Worm (Caenorhabditis elegans) whole organism, L4 larva: ENCODE data around the gene F53F1.6.

Experiments used
- ZK546.5 ChIP-seq, 2 experiments: sonication (generic microtip); optimal IDR thresholded peaks; 2 replicates each; lab custom pipeline; 2017; ENCODE audit warnings: missing biosample characterization in 2 of 2, missing genetic modification characterization in 2 of 2
- ceh-82 ChIP-seq: sonication (generic microtip); optimal IDR thresholded peaks from 2 replicates; lab custom pipeline; 2017; ENCODE audit warnings: missing biosample characterization, missing genetic modification characterization
- gei-8 ChIP-seq: fragments of 200-800 bp; sonication (Bioruptor generic); optimal IDR thresholded peaks from 2 replicates; lab custom pipeline; 2018; ENCODE audit warnings: mild to moderate bottlenecking, missing genetic modification characterization, missing compliant biosample characterization
- nhr-6 ChIP-seq: fragments of 150-350 bp; optimal IDR thresholded peaks from 2 replicates; lab custom pipeline; 2014; ENCODE audit warnings: missing biosample characterization, missing genetic modification characterization

DNA sequence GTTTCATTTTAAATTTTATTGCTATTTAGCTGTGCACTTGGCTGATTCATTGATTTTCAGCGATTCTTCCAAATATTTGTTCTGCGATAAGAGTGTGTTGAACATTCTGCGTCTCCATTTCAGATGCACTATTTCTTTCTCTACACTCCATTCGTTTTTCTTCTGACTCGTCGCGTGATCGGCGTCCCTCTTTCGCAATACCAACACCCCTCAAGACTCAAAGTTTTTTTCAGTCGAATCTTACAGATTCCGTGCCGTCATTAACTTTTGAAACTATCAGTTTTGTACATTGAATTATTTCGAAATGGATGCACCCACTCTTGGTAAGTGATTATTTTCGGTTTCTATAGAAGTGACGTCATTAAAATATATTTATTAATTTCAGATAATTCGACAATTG, 45.6 kb upstream of the F53F1.6 start, which contains the start of gene frm-10:
- TF ChIP-seq gei-8 (GFP tag; lab: Kevin White, UChicago) (no peak), ceh-82 (tag; lab: Kevin White, UChicago) (no peak), ZK546.5 (tag; optimal IDR thresholded peaks at IDR 0.05; lab: Kevin White, UChicago) (no peak), nhr-6 (tag; lab: Kevin White, UChicago) (peak; percentile 88)
